Fruit fly (Drosophila melanogaster) whole organism, adult: ENCODE data around the gene slpr.

Source experiments
- CG11617 ChIP-seq: fragments of 200-800 bp; sonication (Bioruptor generic); optimal IDR thresholded peaks from 2 replicates; lab custom pipeline; 2017; ENCODE audit warnings: mild to moderate bottlenecking, missing biosample characterization, missing genetic modification reagents, missing genetic modification characterization
- CG12768 ChIP-seq: fragments of 200-800 bp; sonication (Bioruptor generic); optimal IDR thresholded peaks from 2 replicates; lab custom pipeline; 2017; ENCODE audit warnings: missing biosample characterization, missing genetic modification characterization, mild to moderate bottlenecking, moderate library complexity, missing genetic modification reagents
- CG14711 ChIP-seq: fragments of 200-800 bp; sonication (Bioruptor generic); optimal IDR thresholded peaks from 2 replicates; lab custom pipeline; 2018; ENCODE audit warnings: missing biosample characterization, mild to moderate bottlenecking, missing genetic modification characterization, moderate library complexity
- CG1620 ChIP-seq: fragments of 200-800 bp; sonication (Bioruptor generic); optimal IDR thresholded peaks from 2 replicates; lab custom pipeline; 2016; ENCODE audit warnings: missing biosample characterization, missing genetic modification characterization
- CG33017 ChIP-seq: fragments of 200-800 bp; sonication (Bioruptor generic); optimal IDR thresholded peaks from 2 replicates; lab custom pipeline; 2018; ENCODE audit warnings: missing biosample characterization, mild to moderate bottlenecking, missing genetic modification characterization, moderate library complexity
- CG5204 ChIP-seq: fragments of 200-800 bp; sonication (Bioruptor generic); optimal IDR thresholded peaks from 2 replicates; lab custom pipeline; 2016; ENCODE audit warnings: missing biosample characterization, missing genetic modification characterization
- CG7045 ChIP-seq: fragments of 200-800 bp; sonication (Bioruptor generic); optimal IDR thresholded peaks from 2 replicates; lab custom pipeline; 2017; ENCODE audit warnings: missing biosample characterization, mild to moderate bottlenecking, missing genetic modification characterization
- CG7101 ChIP-seq: fragments of 200-800 bp; sonication (Bioruptor generic); optimal IDR thresholded peaks from 2 replicates; lab custom pipeline; 2018; ENCODE audit warnings: missing biosample characterization, mild to moderate bottlenecking, missing genetic modification characterization, moderate library complexity
- Clk ChIP-seq: fragments of 200-800 bp; sonication (Bioruptor generic); optimal IDR thresholded peaks from 2 replicates; lab custom pipeline; 2017; ENCODE audit warnings: missing biosample characterization, missing genetic modification characterization
- Crg-1 ChIP-seq: fragments of 200-800 bp; sonication (Bioruptor generic); optimal IDR thresholded peaks from 2 replicates; lab custom pipeline; 2016; ENCODE audit warnings: missing biosample characterization, missing genetic modification characterization
- Hr96 ChIP-seq: fragments of 200-800 bp; sonication (Bioruptor generic); optimal IDR thresholded peaks from 2 replicates; lab custom pipeline; 2016; ENCODE audit warnings: missing biosample characterization, missing genetic modification characterization
- Mnt ChIP-seq: fragments of 200-800 bp; sonication (Bioruptor generic); optimal IDR thresholded peaks from 2 replicates; lab custom pipeline; 2016; ENCODE audit warnings: missing biosample characterization, mild to moderate bottlenecking, missing genetic modification characterization
- bab1 ChIP-seq: fragments of 200-800 bp; sonication (Bioruptor generic); optimal IDR thresholded peaks from 3 replicates; lab custom pipeline; 2019; ENCODE audit warnings: missing biosample characterization, mild to moderate bottlenecking, missing genetic modification characterization, moderate library complexity
- cic ChIP-seq: fragments of 200-800 bp; sonication (Bioruptor generic); optimal IDR thresholded peaks from 2 replicates; lab custom pipeline; 2017; ENCODE audit warnings: missing biosample characterization, mild to moderate bottlenecking, missing genetic modification characterization, moderate library complexity
- cnc ChIP-seq, 2 experiments: fragments of >200 bp; optimal IDR thresholded peaks; 2 replicates each; lab custom pipeline; 2017
- kay ChIP-seq: fragments of 200-800 bp; sonication (Bioruptor generic); peaks from one replicate; lab custom pipeline; 2016; ENCODE audit warnings: missing biosample characterization, missing genetic modification characterization, borderline replicate concordance
- ovo ChIP-seq: fragments of 200-800 bp; sonication (Bioruptor generic); optimal IDR thresholded peaks from 2 replicates; lab custom pipeline; 2016; ENCODE audit warnings: missing biosample characterization, missing genetic modification characterization
- pad ChIP-seq: fragments of 200-800 bp; sonication (Bioruptor generic); optimal IDR thresholded peaks from 3 replicates; lab custom pipeline; 2017; ENCODE audit warnings: missing biosample characterization, missing genetic modification characterization, mild to moderate bottlenecking, moderate library complexity, missing genetic modification reagents
- tj ChIP-seq: fragments of 200-800 bp; sonication (Bioruptor generic); optimal IDR thresholded peaks from 3 replicates; lab custom pipeline; 2017; ENCODE audit warnings: missing biosample characterization, mild to moderate bottlenecking, missing genetic modification characterization, moderate library complexity
- toe ChIP-seq: fragments of 200-800 bp; sonication (Bioruptor generic); optimal IDR thresholded peaks from 2 replicates; lab custom pipeline; 2016; ENCODE audit warnings: missing biosample characterization, missing genetic modification characterization

Gene slpr

DNA sequence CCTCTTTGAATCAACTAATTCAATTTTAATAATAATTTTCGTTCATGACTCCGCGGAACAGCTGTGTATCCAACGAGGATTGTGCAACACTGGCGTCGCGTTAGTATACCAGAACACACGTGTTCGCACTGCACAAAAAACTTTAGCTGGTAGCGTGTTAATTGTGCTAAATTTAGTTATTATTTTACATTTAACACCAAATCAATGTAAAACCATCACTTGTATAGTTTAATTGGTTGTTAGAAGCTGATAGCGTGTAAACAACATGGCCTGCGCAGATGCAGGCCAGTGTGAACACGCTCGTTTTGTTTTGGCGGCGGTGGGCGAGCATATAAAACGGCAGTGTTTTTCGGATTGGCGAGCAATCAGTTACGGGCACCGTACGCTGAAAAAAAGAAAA lies 19.7 kb downstream of the slpr start, which contains the start of the genes Traf6 and GIIIspla2:
TSS of gene Traf6 (minus strand) at position 93 of the 400 bp plus-strand sequence.
TSS of gene GIIIspla2 (plus strand) at position 335 of the 400 bp plus-strand sequence.
- no peak for TF ChIP-seq Hr96 (GFP tag; lab: Kevin White, UChicago)
- TF ChIP-seq Crg-1 = peak; percentile 68
- TF ChIP-seq CG5204 (GFP tag; lab: Kevin White, UChicago) = peak; percentile 76
- peak; percentile 78 for TF ChIP-seq bab1 (GFP tag; lab: Kevin White, UChicago)
- peak; percentile 87 for TF ChIP-seq CG1620 (GFP tag; lab: Kevin White, UChicago)
- no peak for TF ChIP-seq kay
- peak; percentile 66 for TF ChIP-seq CG12768 (GFP tag; lab: Kevin White, UChicago)
- peak; percentile 74 for TF ChIP-seq CG7045 (GFP tag; lab: Kevin White, UChicago)
- TF ChIP-seq CG11617 (GFP tag; lab: Kevin White, UChicago) = peak; percentile 87
- peak; percentile 90 for TF ChIP-seq CG7101
- TF ChIP-seq pad (GFP tag; lab: Kevin White, UChicago) = peak; percentile 81
- TF ChIP-seq tj (GFP tag; lab: Kevin White, UChicago) = peak; percentile 71
- peak; percentile 51 for TF ChIP-seq cic (GFP tag; lab: Kevin White, UChicago)
- TF ChIP-seq Mnt (GFP tag; lab: Kevin White, UChicago) = peak; percentile 92
- peak; percentile 81 for TF ChIP-seq ovo (GFP tag; lab: Kevin White, UChicago)
- TF ChIP-seq CG14711 (tag; lab: Kevin White, UChicago) = peak; percentile 80
- peak; percentile 73 for TF ChIP-seq toe (GFP tag; lab: Kevin White, UChicago)
- peak; percentile 76 for TF ChIP-seq CG33017 (tag; lab: Kevin White, UChicago)
- TF ChIP-seq cnc (optimal IDR thresholded peaks at IDR 0.05; lab: Kevin White, UChicago) = no peak
- TF ChIP-seq Clk (GFP tag; lab: Kevin White, UChicago) = peak; percentile 54

DNA sequence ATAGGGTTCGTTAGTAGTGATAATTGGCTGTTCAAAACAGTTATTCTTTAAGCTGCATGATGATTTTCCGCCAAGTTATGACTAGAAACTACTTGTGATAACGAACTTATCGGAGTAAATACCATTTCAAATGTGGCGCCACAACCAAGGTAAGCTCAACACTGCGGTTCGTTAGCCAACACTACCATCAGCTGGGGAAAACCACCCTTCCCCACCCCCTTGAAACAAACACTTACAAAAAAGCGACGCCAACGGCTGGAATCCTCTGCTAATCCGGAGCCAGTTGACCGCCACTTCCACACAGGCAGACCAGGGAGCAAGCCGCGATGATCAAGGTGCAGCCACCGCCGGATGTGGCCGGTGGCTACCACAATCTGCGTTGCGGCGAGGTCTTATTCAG lies 24.3 kb downstream of the slpr start, which contains the start of gene CG18262:
TSS of gene CG18262 (plus strand) at position 231 of the 400 bp plus-strand sequence.
- TF ChIP-seq Hr96 (GFP tag; lab: Kevin White, UChicago) = no peak
- peak; percentile 56 for TF ChIP-seq pad (GFP tag; lab: Kevin White, UChicago)
- TF ChIP-seq CG11617 (GFP tag; lab: Kevin White, UChicago) = no peak
- peak; percentile 25 for TF ChIP-seq Mnt (GFP tag; lab: Kevin White, UChicago)
- peak; percentile 45 for TF ChIP-seq CG7101
- TF ChIP-seq CG1620 (GFP tag; lab: Kevin White, UChicago) = peak; percentile 54
- no peak for TF ChIP-seq CG7045 (GFP tag; lab: Kevin White, UChicago)
- TF ChIP-seq cic (GFP tag; lab: Kevin White, UChicago) = no peak
- no peak for TF ChIP-seq CG5204 (GFP tag; lab: Kevin White, UChicago)
- peak; percentile 11 for TF ChIP-seq CG12768 (GFP tag; lab: Kevin White, UChicago)
- peak; percentile 21 for TF ChIP-seq bab1 (GFP tag; lab: Kevin White, UChicago)
- peak; percentile 48 for TF ChIP-seq Crg-1
- no peak for TF ChIP-seq tj (GFP tag; lab: Kevin White, UChicago)

DNA sequence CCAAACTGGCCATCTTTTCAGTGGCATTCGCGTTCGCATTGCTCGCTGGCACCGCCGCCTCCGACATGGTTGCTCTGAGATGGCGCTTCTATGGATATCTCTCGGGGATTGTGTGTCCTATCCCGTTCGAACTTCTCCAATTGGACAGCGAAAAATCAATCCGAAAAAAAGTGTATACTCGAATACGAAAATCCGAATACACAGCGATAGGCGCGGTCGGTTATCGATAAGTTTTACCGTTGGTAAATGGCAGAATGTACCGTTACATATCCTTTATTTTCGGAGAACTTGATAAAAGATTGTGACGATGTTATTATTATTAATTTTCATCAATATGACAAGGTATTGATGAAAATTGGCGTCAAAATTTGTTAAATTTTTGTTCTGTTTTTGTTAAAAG lies 24.9 kb downstream of the slpr start, which contains the start of gene Gbeta5:
TSS of gene Gbeta5 (minus strand) at position 199 of the 400 bp plus-strand sequence.
- TF ChIP-seq CG5204 (GFP tag; lab: Kevin White, UChicago) = no peak
- no peak for TF ChIP-seq Crg-1
- no peak for TF ChIP-seq Hr96 (GFP tag; lab: Kevin White, UChicago)
- TF ChIP-seq ovo (GFP tag; lab: Kevin White, UChicago) = peak; percentile 64

DNA sequence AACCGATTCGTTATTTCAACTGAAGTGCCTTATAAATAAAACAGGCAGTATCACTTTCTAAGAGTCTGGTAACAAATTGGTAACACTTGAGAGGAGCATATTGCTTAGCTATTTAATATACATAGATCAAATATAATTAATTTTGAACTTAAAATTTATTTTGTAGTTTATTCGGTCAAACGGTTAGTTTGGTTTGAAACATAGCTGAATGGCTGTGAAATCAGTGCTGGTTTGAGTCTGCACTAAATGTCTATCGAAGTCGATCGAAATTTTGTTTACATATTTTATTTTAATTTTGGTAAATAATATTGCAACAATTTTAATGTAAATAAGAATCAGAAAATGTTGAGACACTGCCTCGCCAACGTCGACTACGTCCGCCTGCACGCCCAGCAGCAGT lies 28.4 kb downstream of the slpr start, which contains the start of gene CG10959:
TSS of gene CG10959 (plus strand) at position 228 of the 400 bp plus-strand sequence.
- TF ChIP-seq CG5204 (GFP tag; lab: Kevin White, UChicago) = no peak

DNA sequence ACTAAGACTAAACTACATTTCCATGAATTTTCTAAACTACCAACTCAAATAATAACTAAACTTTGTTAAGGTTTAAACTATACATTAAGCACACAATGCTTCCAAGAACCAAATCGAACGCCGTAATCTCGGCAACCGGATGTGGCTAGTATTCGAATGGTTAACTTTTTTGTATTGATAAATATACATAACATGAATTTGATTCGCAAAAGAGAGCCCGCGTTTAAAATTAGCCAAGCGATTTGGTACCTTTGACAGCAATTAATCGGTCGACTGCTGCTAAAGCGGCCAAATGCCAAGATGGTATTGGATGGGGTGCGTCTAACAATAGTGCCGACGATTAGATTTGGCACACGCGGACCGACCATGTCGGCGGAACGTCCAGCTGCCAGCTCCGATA lies 29.3 kb downstream of the slpr start, which contains the start of gene CG15336:
TSS of gene CG15336 (plus strand) at position 301 of the 400 bp plus-strand sequence.
- TF ChIP-seq CG5204 (GFP tag; lab: Kevin White, UChicago) (no peak), CG1620 (GFP tag; lab: Kevin White, UChicago) (no peak), ovo (GFP tag; lab: Kevin White, UChicago) (no peak), bab1 (GFP tag; lab: Kevin White, UChicago) (no peak), CG7101 (no peak), Mnt (GFP tag; lab: Kevin White, UChicago) (no peak), Crg-1 (no peak), kay (no peak), CG7045 (GFP tag; lab: Kevin White, UChicago) (no peak), Clk (GFP tag; lab: Kevin White, UChicago) (no peak), CG12768 (GFP tag; lab: Kevin White, UChicago) (no peak), toe (GFP tag; lab: Kevin White, UChicago) (no peak), cnc (optimal IDR thresholded peaks at IDR 0.05; lab: Kevin White, UChicago) (no peak), CG11617 (GFP tag; lab: Kevin White, UChicago) (no peak)

DNA sequence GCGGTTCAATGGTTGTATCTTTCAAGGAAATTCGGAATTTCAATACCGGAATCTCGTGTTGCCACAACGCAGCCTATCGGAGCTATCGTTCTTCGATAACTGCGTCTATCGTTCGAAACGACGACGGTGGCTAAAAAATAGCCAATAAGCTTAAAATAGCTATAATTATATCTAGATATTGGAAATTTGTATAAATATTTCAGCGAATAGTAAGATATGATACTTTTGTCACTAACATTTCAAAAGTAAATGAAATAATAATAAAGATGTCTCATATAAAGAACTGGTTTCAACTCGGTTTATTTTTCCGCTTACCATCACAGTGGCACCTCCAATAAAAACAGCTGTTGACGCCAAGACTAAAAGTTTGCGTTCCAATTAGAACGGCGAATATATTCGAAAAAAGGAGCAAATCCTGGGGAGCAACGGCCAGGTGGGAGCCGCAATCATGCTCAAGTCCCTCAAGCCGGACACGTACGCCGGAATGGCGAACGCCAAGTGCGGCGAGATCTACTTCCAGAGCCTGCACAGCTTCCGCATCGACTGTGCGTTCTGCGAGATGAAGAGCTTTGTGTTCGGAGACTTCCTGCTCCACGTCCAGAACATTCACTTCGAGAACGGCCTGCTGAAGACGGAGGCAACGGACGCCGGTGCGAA lies 31.4 kb downstream of the slpr start, which contains the start of the genes alpha-PheRS and CG2129:
TSS of gene alpha-PheRS (minus strand) at position 102 of the 657 bp plus-strand sequence.
TSS of gene CG2129 (plus strand) at position 339 of the 657 bp plus-strand sequence.
- TF ChIP-seq Hr96 (GFP tag; lab: Kevin White, UChicago) (no peak), CG11617 (GFP tag; lab: Kevin White, UChicago) (peak; percentile 57), tj (GFP tag; lab: Kevin White, UChicago) (peak; percentile 43), cnc (optimal IDR thresholded peaks at IDR 0.05; lab: Kevin White, UChicago) (no peak), cic (GFP tag; lab: Kevin White, UChicago) (no peak), pad (GFP tag; lab: Kevin White, UChicago) (peak; percentile 13), bab1 (GFP tag; lab: Kevin White, UChicago) (peak; percentile 77), CG14711 (tag; lab: Kevin White, UChicago) (peak; percentile 66), CG7101 (peak; percentile 61), CG33017 (tag; lab: Kevin White, UChicago) (no peak), Mnt (GFP tag; lab: Kevin White, UChicago) (peak; percentile 73), ovo (GFP tag; lab: Kevin White, UChicago) (no peak), Crg-1 (peak; percentile 22), CG12768 (GFP tag; lab: Kevin White, UChicago) (no peak), CG5204 (GFP tag; lab: Kevin White, UChicago) (no peak), CG1620 (GFP tag; lab: Kevin White, UChicago) (peak; percentile 44)
